Fruit fly (Drosophila melanogaster): Measurements from ENCODE around the gene rux.

The rux gene

dm6 chrX:5988088-5988987 is 49.3 kb downstream of the rux start, which contains the start of gene CG5966:
CG5966 (plus strand) TSS chrX:5988791.
- no peak for TF ChIP-seq CG10959 (GFP tag; IDR thresholded peaks at IDR 0.05)
- TF ChIP-seq pfk (GFP tag; optimal IDR thresholded peaks at IDR 0.05) = no peak
- TF ChIP-seq Med (GFP tag) = peak; percentile 73
- peak; percentile 21 for TF ChIP-seq sug (tag; optimal IDR thresholded peaks at IDR 0.05)
- TF ChIP-seq nom (GFP tag; optimal IDR thresholded peaks at IDR 0.05) = peak; percentile 90
- TF ChIP-seq row (GFP tag; IDR thresholded peaks at IDR 0.05) = peak; percentile 65; the same call in 2 of the 3 replicates
- peak; percentile 53; the same call in 1 of the 3 replicates for TF ChIP-seq sr (GFP tag; IDR thresholded peaks at IDR 0.05)
- no peak for TF ChIP-seq Optix (GFP tag; IDR thresholded peaks at IDR 0.05)
- peak; percentile 41 for TF ChIP-seq exex (tag; optimal IDR thresholded peaks at IDR 0.05)
- TF ChIP-seq Trl (optimal IDR thresholded peaks at IDR 0.05) = peak in 1 of 2 experiments; percentile 12
- TF ChIP-seq Trl (GFP tag; optimal IDR thresholded peaks at IDR 0.05) = no peak
- TF ChIP-seq grn (GFP tag; optimal IDR thresholded peaks at IDR 0.05) = peak; percentile 85
- TF ChIP-seq CG4424 (GFP tag; optimal IDR thresholded peaks at IDR 0.05) = no peak
- TF ChIP-seq C15 (GFP tag; IDR thresholded peaks at IDR 0.05) = no peak
- TF ChIP-seq ranshi (GFP tag; IDR thresholded peaks at IDR 0.05) = no peak
- peak; percentile 42 for TF ChIP-seq cwo (GFP tag; optimal IDR thresholded peaks at IDR 0.05)
- TF ChIP-seq Sry-β (GFP tag; optimal IDR thresholded peaks at IDR 0.05) = peak; percentile 86
- TF ChIP-seq crp (GFP tag; optimal IDR thresholded peaks at IDR 0.05) = peak in 1 of 2 experiments; percentile 18
- TF ChIP-seq CG13894 (tag; optimal IDR thresholded peaks at IDR 0.05) = peak; percentile 18
- no peak for TF ChIP-seq CG32532 (GFP tag; IDR thresholded peaks at IDR 0.05)
- TF ChIP-seq sens (GFP tag) = peak; percentile 5
- 0 out of 3 replicates have a peak, but pooled peaks have one; percentile 6 for TF ChIP-seq CG6791 (GFP tag; IDR thresholded peaks at IDR 0.05; ENCODE audit: partially characterized antibody)
- peak in 1 of 2 experiments; percentile 48 for TF ChIP-seq bsh (GFP tag; optimal IDR thresholded peaks at IDR 0.05)
- TF ChIP-seq pum (GFP tag; optimal IDR thresholded peaks at IDR 0.05) = no peak
- TF ChIP-seq Deaf1 (tag; optimal IDR thresholded peaks at IDR 0.05) = peak; percentile 92
- TF ChIP-seq CG8944 (GFP tag; optimal IDR thresholded peaks at IDR 0.05) = no peak
- peak in 1 of 2 experiments; percentile 22 for TF ChIP-seq Hr78 (GFP tag; optimal IDR thresholded peaks at IDR 0.05)
- TF ChIP-seq CG3995 (GFP tag; optimal IDR thresholded peaks at IDR 0.05) = no peak
- TF ChIP-seq CG8924 (tag; optimal IDR thresholded peaks at IDR 0.05) = no peak

- TF ChIP-seq Lim3 (GFP tag; IDR thresholded peaks at IDR 0.05) = no peak
- TF ChIP-seq nom (GFP tag; optimal IDR thresholded peaks at IDR 0.05) = peak; percentile 0
These were observed 50.2 kb downstream of the rux start for dm6 chrX:5987362-5987761.

Measured in whole organism, embryonic.